Fruit fly (Drosophila melanogaster): ENCODE results near the gene Best1.

Gene Best1

dm6 chr3R:10121266-10121904 is 48.9 kb downstream of the Best1 start, which contains the start of the genes gammaSnap2 and ATPsynepsilonL (continued):
- TF ChIP-seq CG12236 (GFP tag; optimal IDR thresholded peaks at IDR 0.05) (no peak), mld (GFP tag; IDR thresholded peaks at IDR 0.05; ENCODE audit: partially characterized antibody) (0 out of 3 replicates have a peak, but pooled peaks have one; percentile 12), nerfin-1 (tag; optimal IDR thresholded peaks at IDR 0.05) (no peak), eve (GFP tag; optimal IDR thresholded peaks at IDR 0.05) (peak in 1 of 2 experiments; percentile 9), CG17612 (GFP tag; IDR thresholded peaks at IDR 0.05) (no peak), CG15479 (GFP tag; optimal IDR thresholded peaks at IDR 0.05) (no peak), Deaf1 (tag; optimal IDR thresholded peaks at IDR 0.05) (no peak), ftz-f1 (GFP tag; optimal IDR thresholded peaks at IDR 0.05) (no peak), org-1 (GFP tag; optimal IDR thresholded peaks at IDR 0.05) (no peak), wdn (GFP tag; IDR thresholded peaks at IDR 0.05) (no peak), zfh1 (GFP tag; IDR thresholded peaks at IDR 0.05) (no peak), CG11456 (GFP tag; IDR thresholded peaks at IDR 0.05) (no peak), CG1602 (GFP tag; optimal IDR thresholded peaks at IDR 0.05) (no peak), CG17912 (GFP tag; optimal IDR thresholded peaks at IDR 0.05) (no peak), CG31441 (GFP tag; IDR thresholded peaks at IDR 0.05) (no peak), bbx (GFP tag; IDR thresholded peaks at IDR 0.05; ENCODE audit: partially characterized antibody) (no peak; the same call in 1 of the 2 replicates), Dp (GFP tag; optimal IDR thresholded peaks at IDR 0.05) (peak; percentile 14), bab2 (GFP tag; optimal IDR thresholded peaks at IDR 0.05) (no peak), Hmr (GFP tag; optimal IDR thresholded peaks at IDR 0.05) (no peak), CG9932 (GFP tag; IDR thresholded peaks at IDR 0.05) (no peak), trem (tag; optimal IDR thresholded peaks at IDR 0.05) (no peak), Trl (optimal IDR thresholded peaks at IDR 0.05) (no peak), Trl (GFP tag; optimal IDR thresholded peaks at IDR 0.05) (no peak), CG31388 (GFP tag; optimal IDR thresholded peaks at IDR 0.05) (no peak), CG15514 (GFP tag; optimal IDR thresholded peaks at IDR 0.05) (peak; percentile 97), Ets65A (GFP tag) (no peak), CG5245 (GFP tag; optimal IDR thresholded peaks at IDR 0.05) (no peak), cad (GFP tag; optimal IDR thresholded peaks at IDR 0.05) (no peak), CG12071 (GFP tag; optimal IDR thresholded peaks at IDR 0.05) (no peak), ssp (GFP tag; IDR thresholded peaks at IDR 0.05) (no peak), CG13894 (tag; optimal IDR thresholded peaks at IDR 0.05) (peak; percentile 18), gfzf (GFP tag; optimal IDR thresholded peaks at IDR 0.05) (peak; percentile 40), fru (optimal IDR thresholded peaks at IDR 0.05) (no peak), CG12942 (GFP tag; optimal IDR thresholded peaks at IDR 0.05) (no peak), lbe (GFP tag; optimal IDR thresholded peaks at IDR 0.05) (no peak), CG8478 (optimal IDR thresholded peaks at IDR 0.05) (no peak), ab (GFP tag; optimal IDR thresholded peaks at IDR 0.05) (no peak), crol (GFP tag; IDR thresholded peaks at IDR 0.05) (no peak), Xbp1 (GFP tag; optimal IDR thresholded peaks at IDR 0.05) (no peak), CG14050 (GFP tag; IDR thresholded peaks at IDR 0.05) (no peak), vvl (GFP tag; IDR thresholded peaks at IDR 0.05) (no peak; the same call in 1 of the 2 replicates), Med (GFP tag) (no peak), HLHmδ (GFP tag; optimal IDR thresholded peaks at IDR 0.05) (no peak), Hr39 (optimal IDR thresholded peaks at IDR 0.05) (no peak), hb (GFP tag; IDR thresholded peaks at IDR 0.05; ENCODE audit: partially characterized antibody) (no peak), klu (GFP tag; IDR thresholded peaks at IDR 0.05) (no peak), lov (optimal IDR thresholded peaks at IDR 0.05) (no peak), lov (GFP tag; IDR thresholded peaks at IDR 0.05) (no peak), onecut (GFP tag; IDR thresholded peaks at IDR 0.05) (peak; percentile 89), Six4 (GFP tag; optimal IDR thresholded peaks at IDR 0.05) (no peak), slou (GFP tag; optimal IDR thresholded peaks at IDR 0.05) (no peak), CG33557 (GFP tag; optimal IDR thresholded peaks at IDR 0.05) (no peak), CG6813 (GFP tag; optimal IDR thresholded peaks at IDR 0.05) (no peak)
